Fruit fly (Drosophila melanogaster) whole organism, prepupa: ENCODE results near the gene CG17258.

ENCODE experiments used
- Blimp-1 ChIP-seq: fragments of 200-800 bp; sonication (Bioruptor generic); optimal IDR thresholded peaks from 3 replicates; lab custom pipeline; 2017; ENCODE audit warnings: missing biosample characterization, missing genetic modification characterization, mild to moderate bottlenecking, moderate library complexity, missing genetic modification reagents
- CG10631 ChIP-seq: fragments of 200-800 bp; sonication (Bioruptor generic); optimal IDR thresholded peaks from 2 replicates; lab custom pipeline; 2016; ENCODE audit warnings: missing biosample characterization, missing genetic modification characterization
- CG11902 ChIP-seq: fragments of 200-800 bp; sonication (Bioruptor generic); optimal IDR thresholded peaks from 3 replicates; lab custom pipeline; 2016; ENCODE audit warnings: missing biosample characterization, missing genetic modification characterization
- CG3032 ChIP-seq: fragments of 200-800 bp; optimal IDR thresholded peaks from 2 replicates; lab custom pipeline; 2019; ENCODE audit warnings: missing biosample characterization, mild to moderate bottlenecking, missing genetic modification characterization, moderate library complexity
- CG6854 ChIP-seq: fragments of 200-800 bp; sonication (Bioruptor generic); optimal IDR thresholded peaks from 2 replicates; lab custom pipeline; 2017; ENCODE audit warnings: missing biosample characterization, mild to moderate bottlenecking, missing genetic modification characterization
- CG8632 ChIP-seq: fragments of 200-800 bp; sonication (Bioruptor generic); optimal IDR thresholded peaks from 3 replicates; lab custom pipeline; 2016; ENCODE audit warnings: missing biosample characterization, missing genetic modification characterization
- Ets96B ChIP-seq: fragments of 200-800 bp; optimal IDR thresholded peaks from 2 replicates; lab custom pipeline; 2019; ENCODE audit warnings: missing biosample characterization, mild to moderate bottlenecking, missing genetic modification characterization, moderate library complexity
- Gug ChIP-seq: fragments of 200-800 bp; sonication (Bioruptor generic); IDR thresholded peaks from 2 replicates; pipeline ENCODE4 v1.3.6; 2022; ENCODE audit warnings: missing biosample characterization, missing genetic modification characterization
- Hr4 ChIP-seq: fragments of 200-800 bp; sonication (Bioruptor generic); optimal IDR thresholded peaks from 3 replicates; lab custom pipeline; 2016; ENCODE audit warnings: missing biosample characterization, missing genetic modification characterization
- Lpt ChIP-seq: fragments of 200-800 bp; sonication (Bioruptor generic); optimal IDR thresholded peaks from 3 replicates; lab custom pipeline; 2016; ENCODE audit warnings: missing biosample characterization, missing genetic modification characterization
- Smox ChIP-seq: fragments of 200-800 bp; sonication (Bioruptor generic); optimal IDR thresholded peaks from 3 replicates; lab custom pipeline; 2016; ENCODE audit warnings: missing biosample characterization, missing genetic modification characterization
- Sox14 ChIP-seq: fragments of 200-800 bp; sonication (Bioruptor generic); optimal IDR thresholded peaks from 3 replicates; lab custom pipeline; 2016; ENCODE audit warnings: missing biosample characterization, missing genetic modification characterization
- dsx ChIP-seq: fragments of 200-800 bp; optimal IDR thresholded peaks from 3 replicates; lab custom pipeline; 2019; ENCODE audit warnings: missing biosample characterization, mild to moderate bottlenecking, missing genetic modification characterization, moderate library complexity; ENCODE audit not compliant: poor library complexity, severe bottlenecking

dm6 chr2L:2999609-3000008 is 35.5 kb downstream of the CG17258 start:
- no peak for TF ChIP-seq dsx (GFP tag; lab: Kevin White, UChicago)
- no peak for TF ChIP-seq Gug (GFP tag; lab: Robert Waterston, UW)
- TF ChIP-seq Lpt (GFP tag; lab: Kevin White, UChicago): no peak
- TF ChIP-seq CG6854 (GFP tag; lab: Kevin White, UChicago): no peak
- TF ChIP-seq Blimp-1 (GFP tag; lab: Kevin White, UChicago): no peak
- TF ChIP-seq Ets96B: no peak
- no peak for TF ChIP-seq CG11902 (GFP tag; lab: Kevin White, UChicago)
- no peak for TF ChIP-seq Hr4 (GFP tag; lab: Kevin White, UChicago)
- no peak for TF ChIP-seq Sox14 (GFP tag; lab: Kevin White, UChicago)
- TF ChIP-seq CG10631 (GFP tag; lab: Kevin White, UChicago): no peak
- no peak for TF ChIP-seq CG3032 (tag; lab: Kevin White, UChicago)
- TF ChIP-seq Smox (GFP tag; lab: Kevin White, UChicago): no peak
- TF ChIP-seq CG8632 (GFP tag; lab: Kevin White, UChicago): no peak
